Worm (Caenorhabditis elegans): ENCODE measurements around the gene scl-13.

Gene scl-13

ce11 chrV:3811541-3811940 is at the start of gene scl-13:
TSS of gene scl-13 (minus strand) at chrV:3811641.
- no peak for TF ChIP-seq ztf-23 (GFP tag; IDR thresholded peaks at IDR 0.05)
- no peak for TF ChIP-seq ztf-29 (GFP tag; IDR thresholded peaks at IDR 0.05)
- TF ChIP-seq tab-1 (GFP tag; IDR thresholded peaks at IDR 0.05), result no peak
- no peak for TF ChIP-seq klf-2 (GFP tag; conservative IDR thresholded peaks at IDR 0.05)
- no peak for TF ChIP-seq flt-1 (GFP tag; IDR thresholded peaks at IDR 0.05)
- no peak for TF ChIP-seq cog-1 (tag; optimal IDR thresholded peaks at IDR 0.05)
- TF ChIP-seq T22C8.4 (GFP tag; IDR thresholded peaks at IDR 0.05), result no peak
- no peak for TF ChIP-seq ref-1 (GFP tag; conservative IDR thresholded peaks at IDR 0.05)
- TF ChIP-seq med-1 (GFP tag; optimal IDR thresholded peaks at IDR 0.05; ENCODE audit: insufficient read depth), result no peak

- TF ChIP-seq ztf-23 (GFP tag; IDR thresholded peaks at IDR 0.05) (no peak), ztf-29 (GFP tag; IDR thresholded peaks at IDR 0.05) (no peak), klf-2 (GFP tag; conservative IDR thresholded peaks at IDR 0.05) (no peak), flt-1 (GFP tag; IDR thresholded peaks at IDR 0.05) (no peak), ref-1 (GFP tag; conservative IDR thresholded peaks at IDR 0.05) (no peak), cog-1 (tag; optimal IDR thresholded peaks at IDR 0.05) (no peak), T22C8.4 (GFP tag; IDR thresholded peaks at IDR 0.05) (no peak), med-1 (GFP tag; optimal IDR thresholded peaks at IDR 0.05; ENCODE audit: insufficient read depth) (no peak), tab-1 (GFP tag; IDR thresholded peaks at IDR 0.05) (no peak)
These were observed 48.7 kb upstream of the scl-13 start, which contains the start of gene nhr-189 for ce11 chrV:3860123-3860522. TSS of gene nhr-189 (minus strand) at chrV:3860243.

DNA sequence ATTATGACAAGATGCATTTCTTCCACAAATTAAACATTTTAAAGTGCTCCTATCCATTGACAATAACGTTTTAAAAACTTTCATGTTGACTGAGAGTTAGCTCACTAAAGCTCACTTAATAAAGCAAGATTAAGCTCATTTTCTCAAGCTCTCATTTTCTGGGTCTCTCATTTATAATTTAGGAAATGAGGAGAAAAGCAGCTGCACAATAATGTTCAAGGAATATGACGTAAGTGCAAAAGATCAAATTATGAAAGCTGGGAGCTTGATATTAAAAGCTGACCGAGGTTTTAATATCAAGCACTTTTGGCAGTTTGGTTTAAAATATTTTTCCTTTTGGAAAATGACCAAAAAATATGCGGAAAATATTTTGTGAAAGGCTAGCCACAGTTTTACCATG is 46.3 kb upstream of the scl-13 start, which contains the start of gene nhr-188:
Gene nhr-188, minus strand, starts transcription at position 84 of the 400 bp plus-strand sequence.
- TF ChIP-seq med-1 (GFP tag; optimal IDR thresholded peaks at IDR 0.05; ENCODE audit: insufficient read depth) (no peak), cog-1 (tag; optimal IDR thresholded peaks at IDR 0.05) (no peak), ref-1 (GFP tag; conservative IDR thresholded peaks at IDR 0.05) (no peak)

ce11 chrV:3855916-3856315 is 44.5 kb upstream of the scl-13 start:
- TF ChIP-seq tab-1 (GFP tag; IDR thresholded peaks at IDR 0.05) (no peak), flt-1 (GFP tag; IDR thresholded peaks at IDR 0.05) (no peak), ztf-29 (GFP tag; IDR thresholded peaks at IDR 0.05) (no peak), cog-1 (tag; optimal IDR thresholded peaks at IDR 0.05) (no peak), klf-2 (GFP tag; conservative IDR thresholded peaks at IDR 0.05) (no peak), ref-1 (GFP tag; conservative IDR thresholded peaks at IDR 0.05) (no peak), T22C8.4 (GFP tag; IDR thresholded peaks at IDR 0.05) (no peak), ztf-23 (GFP tag; IDR thresholded peaks at IDR 0.05) (no peak), med-1 (GFP tag; optimal IDR thresholded peaks at IDR 0.05; ENCODE audit: insufficient read depth) (no peak)

ce11 chrV:3854847-3855246 is 43.4 kb upstream of the scl-13 start, which contains the start of gene nhr-186:
TSS of gene nhr-186 (minus strand) at chrV:3854947.
- TF ChIP-seq ztf-29 (GFP tag; IDR thresholded peaks at IDR 0.05), result no peak

ce11 chrV:3851760-3852159 is 40.3 kb upstream of the scl-13 start:
- no peak for TF ChIP-seq ztf-23 (GFP tag; IDR thresholded peaks at IDR 0.05)
- TF ChIP-seq tab-1 (GFP tag; IDR thresholded peaks at IDR 0.05), result no peak
- TF ChIP-seq klf-2 (GFP tag; conservative IDR thresholded peaks at IDR 0.05), result no peak
- no peak for TF ChIP-seq T22C8.4 (GFP tag; IDR thresholded peaks at IDR 0.05)
- no peak for TF ChIP-seq med-1 (GFP tag; optimal IDR thresholded peaks at IDR 0.05; ENCODE audit: insufficient read depth)
- no peak for TF ChIP-seq ztf-29 (GFP tag; IDR thresholded peaks at IDR 0.05)
- no peak for TF ChIP-seq flt-1 (GFP tag; IDR thresholded peaks at IDR 0.05)
- TF ChIP-seq ref-1 (GFP tag; conservative IDR thresholded peaks at IDR 0.05), result no peak
- no peak for TF ChIP-seq cog-1 (tag; optimal IDR thresholded peaks at IDR 0.05)

ce11 chrV:3847268-3847667 is 35.8 kb upstream of the scl-13 start, which contains the start of gene nhr-185:
TSS of gene nhr-185 (minus strand) at chrV:3847368.
- TF ChIP-seq med-1 (GFP tag; optimal IDR thresholded peaks at IDR 0.05; ENCODE audit: insufficient read depth) (no peak), T22C8.4 (GFP tag; IDR thresholded peaks at IDR 0.05) (no peak), tab-1 (GFP tag; IDR thresholded peaks at IDR 0.05) (no peak)

DNA sequence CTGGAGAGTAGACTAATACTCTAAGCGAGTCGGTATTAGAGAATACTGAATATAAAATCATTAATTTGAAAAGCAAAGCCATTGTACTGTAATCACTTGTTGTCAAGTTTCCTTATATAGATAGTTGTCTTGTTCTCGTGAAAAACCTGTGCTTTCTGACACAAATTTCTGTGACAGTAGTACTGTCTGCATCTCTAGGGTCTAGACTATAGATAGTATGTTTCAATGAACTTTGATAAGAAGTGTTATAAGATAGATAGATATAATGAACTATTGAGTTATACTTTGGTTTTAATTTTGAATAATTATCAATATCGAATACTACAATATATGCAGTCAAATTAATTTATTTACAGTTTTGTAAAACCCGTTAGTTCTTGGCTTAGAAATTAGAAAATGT is 32.5 kb upstream of the scl-13 start, which contains the start of gene ugt-32:
Gene ugt-32, minus strand, starts transcription at position 82 of the 400 bp plus-strand sequence.
- no peak for TF ChIP-seq cog-1 (tag; optimal IDR thresholded peaks at IDR 0.05)
- TF ChIP-seq ref-1 (GFP tag; conservative IDR thresholded peaks at IDR 0.05), result no peak
- no peak for TF ChIP-seq med-1 (GFP tag; optimal IDR thresholded peaks at IDR 0.05; ENCODE audit: insufficient read depth)

DNA sequence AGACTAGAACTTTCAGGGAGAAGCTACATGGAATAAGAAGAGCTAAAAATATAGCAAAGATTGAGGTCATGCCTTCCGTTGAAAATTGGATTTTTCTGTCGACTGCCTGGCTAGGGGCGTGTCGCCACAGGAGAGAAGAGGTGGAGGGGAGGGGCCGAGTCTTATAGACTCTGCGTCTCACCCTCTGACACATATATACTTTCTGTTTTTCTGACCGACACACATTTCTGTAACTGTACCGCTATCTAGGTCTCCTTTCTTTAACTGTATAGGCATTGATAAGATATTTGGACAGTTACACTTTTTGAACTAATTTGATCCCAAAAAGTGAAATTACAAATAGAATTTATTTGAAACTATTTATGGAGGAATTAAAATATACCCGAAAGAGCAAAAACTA is 30.0 kb upstream of the scl-13 start:
- no peak for TF ChIP-seq ref-1 (GFP tag; conservative IDR thresholded peaks at IDR 0.05)
- TF ChIP-seq ztf-23 (GFP tag; IDR thresholded peaks at IDR 0.05), result no peak
- no peak for TF ChIP-seq ztf-29 (GFP tag; IDR thresholded peaks at IDR 0.05)
- no peak for TF ChIP-seq tab-1 (GFP tag; IDR thresholded peaks at IDR 0.05)
- no peak for TF ChIP-seq cog-1 (tag; optimal IDR thresholded peaks at IDR 0.05)
- no peak for TF ChIP-seq T22C8.4 (GFP tag; IDR thresholded peaks at IDR 0.05)
- no peak for TF ChIP-seq med-1 (GFP tag; optimal IDR thresholded peaks at IDR 0.05; ENCODE audit: insufficient read depth)
- no peak for TF ChIP-seq flt-1 (GFP tag; IDR thresholded peaks at IDR 0.05)
- no peak for TF ChIP-seq klf-2 (GFP tag; conservative IDR thresholded peaks at IDR 0.05)

DNA sequence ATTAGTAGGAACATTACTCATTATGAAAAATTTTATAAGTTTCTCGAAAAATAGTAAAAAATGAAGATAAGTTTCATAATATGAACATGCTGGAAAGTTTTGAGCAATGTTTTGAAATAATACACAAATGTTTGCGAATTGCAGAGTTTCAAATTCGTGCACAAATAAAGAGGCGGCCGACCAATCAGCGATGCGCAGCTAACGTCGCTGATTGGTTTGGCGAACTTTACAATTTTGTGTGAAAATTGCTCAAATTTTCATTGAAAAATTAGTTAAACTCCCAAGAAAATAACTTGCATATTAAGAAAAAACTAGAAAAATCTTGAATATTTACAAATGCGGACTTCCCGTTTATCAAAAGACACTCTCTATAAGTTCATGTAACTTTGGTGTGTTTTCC is 21.2 kb upstream of the scl-13 start:
- TF ChIP-seq flt-1 (GFP tag; IDR thresholded peaks at IDR 0.05), result no peak
- TF ChIP-seq ztf-29 (GFP tag; IDR thresholded peaks at IDR 0.05), result no peak
- no peak for TF ChIP-seq klf-2 (GFP tag; conservative IDR thresholded peaks at IDR 0.05)
- TF ChIP-seq tab-1 (GFP tag; IDR thresholded peaks at IDR 0.05), result no peak
- no peak for TF ChIP-seq ztf-23 (GFP tag; IDR thresholded peaks at IDR 0.05)
- no peak for TF ChIP-seq T22C8.4 (GFP tag; IDR thresholded peaks at IDR 0.05)
- TF ChIP-seq ref-1 (GFP tag; conservative IDR thresholded peaks at IDR 0.05), result no peak
- no peak for TF ChIP-seq cog-1 (tag; optimal IDR thresholded peaks at IDR 0.05)
- no peak for TF ChIP-seq med-1 (GFP tag; optimal IDR thresholded peaks at IDR 0.05; ENCODE audit: insufficient read depth)

ce11 chrV:3832103-3832502 is 20.7 kb upstream of the scl-13 start:
- TF ChIP-seq med-1 (GFP tag; optimal IDR thresholded peaks at IDR 0.05; ENCODE audit: insufficient read depth), result no peak
- no peak for TF ChIP-seq ztf-23 (GFP tag; IDR thresholded peaks at IDR 0.05)
- no peak for TF ChIP-seq ref-1 (GFP tag; conservative IDR thresholded peaks at IDR 0.05)
- TF ChIP-seq T22C8.4 (GFP tag; IDR thresholded peaks at IDR 0.05), result no peak
- no peak for TF ChIP-seq ztf-29 (GFP tag; IDR thresholded peaks at IDR 0.05)
- TF ChIP-seq cog-1 (tag; optimal IDR thresholded peaks at IDR 0.05), result no peak
- TF ChIP-seq tab-1 (GFP tag; IDR thresholded peaks at IDR 0.05), result no peak
- TF ChIP-seq klf-2 (GFP tag; conservative IDR thresholded peaks at IDR 0.05), result no peak
- TF ChIP-seq flt-1 (GFP tag; IDR thresholded peaks at IDR 0.05), result no peak
